Worm (Caenorhabditis elegans) whole organism, L1 larva: ENCODE results near the gene R13A1.3.

Source experiments
- C04F5.9 ChIP-seq: sonication (generic microtip); optimal IDR thresholded peaks from 2 replicates; lab custom pipeline; 2016; ENCODE audit warnings: missing genetic modification characterization, missing compliant biosample characterization
- C16A3.4 ChIP-seq: fragments of 150-350 bp; optimal IDR thresholded peaks from 2 replicates; lab custom pipeline; 2014; ENCODE audit warnings: missing biosample characterization, missing genetic modification characterization
- F16B12.6 ChIP-seq: fragments of 150-350 bp; optimal IDR thresholded peaks from 2 replicates; lab custom pipeline; 2014; ENCODE audit warnings: missing biosample characterization, missing genetic modification characterization
- ama-1 ChIP-seq: fragments of 150-350 bp; optimal IDR thresholded peaks from 2 replicates; lab custom pipeline; 2014
- blmp-1 ChIP-seq: fragments of 150-350 bp; optimal IDR thresholded peaks from 2 replicates; lab custom pipeline; 2014; ENCODE audit warnings: missing biosample characterization, missing genetic modification characterization
- ceh-82 ChIP-seq, 3 experiments: fragments of 150-350 bp in 1 of 3; sonication (generic microtip) in 2 of 3; optimal IDR thresholded peaks; 2 replicates each; lab custom pipeline; 2014 to 2017; ENCODE audit warnings: missing biosample characterization in 3 of 3, missing genetic modification characterization in 3 of 3
- ceh-88 ChIP-seq: fragments of 200-800 bp; sonication (Bioruptor generic); IDR thresholded peaks from 2 replicates; pipeline ENCODE4 v1.3.6; 2022; ENCODE audit warnings: missing genetic modification characterization, missing compliant biosample characterization
- ces-1 ChIP-seq: fragments of 150-350 bp; optimal IDR thresholded peaks from 2 replicates; lab custom pipeline; 2014; ENCODE audit warnings: missing biosample characterization, missing genetic modification reagents, missing genetic modification characterization
- efl-1 ChIP-seq, 4 experiments: fragments of 150-350 bp; optimal IDR thresholded peaks in 3 of 4; peaks in 1 of 4; 1 replicate in 1 of 4; 2 replicates in 3 of 4; lab custom pipeline; 2014; ENCODE audit warnings: missing biosample characterization in 2 of 4, missing genetic modification characterization in 2 of 4, missing genetic modification reagents in 2 of 4
- efl-3 ChIP-seq: fragments of 200-800 bp; sonication (Bioruptor generic); optimal IDR thresholded peaks from 2 replicates; lab custom pipeline; 2018; ENCODE audit warnings: mild to moderate bottlenecking, missing genetic modification characterization, missing compliant biosample characterization
- egl-27 ChIP-seq, 2 experiments: fragments of 150-350 bp in 1 of 2; sonication (generic microtip); optimal IDR thresholded peaks; 3 replicates each; lab custom pipeline; 2017 to 2018; ENCODE audit warnings: missing biosample characterization in 2 of 2, missing genetic modification characterization in 2 of 2, missing genetic modification reagents in 2 of 2
- elt-2 ChIP-seq: sonication (generic microtip); optimal IDR thresholded peaks from 2 replicates; lab custom pipeline; 2016; ENCODE audit warnings: missing genetic modification characterization, mild to moderate bottlenecking, inconsistent platforms, missing compliant biosample characterization, missing genetic modification reagents
- elt-3 ChIP-seq, 6 experiments: fragments of 150-350 bp in 1 of 6; sonication (generic microtip); optimal IDR thresholded peaks; 2 replicates each; lab custom pipeline; 2017 to 2018; ENCODE audit warnings: missing biosample characterization in 6 of 6, missing genetic modification characterization in 6 of 6, inconsistent platforms in 1 of 6
- ets-5 ChIP-seq: fragments of 200-800 bp; sonication (Bioruptor generic); IDR thresholded peaks from 2 replicates; pipeline ENCODE4 v1.3.6; 2022; ENCODE audit warnings: missing genetic modification characterization, missing compliant biosample characterization
- fkh-10 ChIP-seq: sonication (generic microtip); optimal IDR thresholded peaks from 2 replicates; lab custom pipeline; 2017; ENCODE audit warnings: missing biosample characterization, missing genetic modification reagents, missing genetic modification characterization
- fkh-4 ChIP-seq: sonication (generic microtip); optimal IDR thresholded peaks from 2 replicates; lab custom pipeline; 2016; ENCODE audit warnings: missing compliant biosample characterization, missing genetic modification characterization, borderline replicate concordance
- hlh-17 ChIP-seq: fragments of 200-800 bp; sonication (Bioruptor generic); optimal IDR thresholded peaks from 2 replicates; lab custom pipeline; 2018; ENCODE audit warnings: missing genetic modification characterization, mild to moderate bottlenecking, missing compliant biosample characterization, moderate library complexity, borderline replicate concordance
- hlh-4 ChIP-seq: sonication (generic microtip); optimal IDR thresholded peaks from 2 replicates; lab custom pipeline; 2016; ENCODE audit warnings: mild to moderate bottlenecking, missing genetic modification characterization, missing compliant biosample characterization
- irx-1 ChIP-seq: sonication (generic microtip); optimal IDR thresholded peaks from 2 replicates; lab custom pipeline; 2016; ENCODE audit warnings: missing genetic modification characterization, missing compliant biosample characterization
- jun-1 ChIP-seq: fragments of 150-350 bp; optimal IDR thresholded peaks from 2 replicates; lab custom pipeline; 2014; ENCODE audit warnings: missing biosample characterization, missing genetic modification reagents, missing genetic modification characterization
- lin-14 ChIP-seq: fragments of 200-800 bp; sonication (Bioruptor generic); optimal IDR thresholded peaks from 2 replicates; lab custom pipeline; 2018; ENCODE audit warnings: mild to moderate bottlenecking, missing genetic modification characterization, moderate library complexity, missing compliant biosample characterization
- lsy-2 ChIP-seq, 2 experiments: fragments of 150-350 bp; optimal IDR thresholded peaks; 2 replicates each; lab custom pipeline; 2014; ENCODE audit warnings: missing biosample characterization in 2 of 2, missing genetic modification characterization in 2 of 2
- mep-1 ChIP-seq: fragments of 150-350 bp; optimal IDR thresholded peaks from 2 replicates; lab custom pipeline; 2014; ENCODE audit warnings: missing biosample characterization, missing genetic modification characterization
- nhr-11 ChIP-seq: fragments of 150-350 bp; optimal IDR thresholded peaks from 2 replicates; lab custom pipeline; 2014; ENCODE audit warnings: missing biosample characterization, missing genetic modification characterization
- nhr-12 ChIP-seq: sonication (generic microtip); optimal IDR thresholded peaks from 2 replicates; lab custom pipeline; 2017; ENCODE audit warnings: missing biosample characterization, missing genetic modification characterization
- nhr-20 ChIP-seq: sonication (generic microtip); optimal IDR thresholded peaks from 2 replicates; lab custom pipeline; 2016; ENCODE audit warnings: mild to moderate bottlenecking, missing genetic modification characterization, missing compliant biosample characterization
- nhr-28 ChIP-seq: fragments of 150-350 bp; optimal IDR thresholded peaks from 2 replicates; lab custom pipeline; 2014; ENCODE audit warnings: missing biosample characterization, missing genetic modification characterization
- nhr-47 ChIP-seq: sonication (generic microtip); optimal IDR thresholded peaks from 2 replicates; lab custom pipeline; 2016; ENCODE audit warnings: mild to moderate bottlenecking, missing genetic modification characterization, moderate library complexity, missing compliant biosample characterization
- nhr-71 ChIP-seq: sonication (generic microtip); optimal IDR thresholded peaks from 2 replicates; lab custom pipeline; 2016; ENCODE audit warnings: mild to moderate bottlenecking, missing genetic modification characterization, moderate library complexity, missing compliant biosample characterization
- nhr-76 ChIP-seq: sonication (generic microtip); optimal IDR thresholded peaks from 2 replicates; lab custom pipeline; 2017; ENCODE audit warnings: missing biosample characterization, missing genetic modification characterization
- nhr-84 ChIP-seq: sonication (generic microtip); optimal IDR thresholded peaks from 2 replicates; lab custom pipeline; 2017; ENCODE audit warnings: missing biosample characterization, missing genetic modification characterization
- nhr-85 ChIP-seq: sonication (generic microtip); peaks from one replicate; lab custom pipeline; 2016; ENCODE audit warnings: missing genetic modification characterization, inconsistent platforms, missing compliant biosample characterization
- nhr-90 ChIP-seq: sonication (generic microtip); optimal IDR thresholded peaks from 2 replicates; lab custom pipeline; 2016; ENCODE audit warnings: mild to moderate bottlenecking, missing genetic modification characterization, missing compliant biosample characterization; ENCODE audit not compliant: poor library complexity
- pag-3 ChIP-seq: sonication (generic microtip); optimal IDR thresholded peaks from 2 replicates; lab custom pipeline; 2017; ENCODE audit warnings: missing genetic modification characterization, mild to moderate bottlenecking, missing compliant biosample characterization, antibody characterized with exemption, borderline replicate concordance; ENCODE audit not compliant: insufficient read depth
- rnt-1 ChIP-seq: sonication (generic microtip); optimal IDR thresholded peaks from 2 replicates; lab custom pipeline; 2016; ENCODE audit warnings: mild to moderate bottlenecking, missing genetic modification characterization, moderate library complexity, missing compliant biosample characterization
- skn-1 ChIP-seq: fragments of 150-350 bp; optimal IDR thresholded peaks from 2 replicates; lab custom pipeline; 2014; ENCODE audit warnings: missing biosample characterization, missing genetic modification characterization
- snpc-4 ChIP-seq: fragments of 150-350 bp; optimal IDR thresholded peaks from 2 replicates; lab custom pipeline; 2014; ENCODE audit warnings: missing biosample characterization, missing genetic modification characterization
- snu-23 ChIP-seq: sonication (generic microtip); optimal IDR thresholded peaks from 2 replicates; lab custom pipeline; 2016; ENCODE audit warnings: missing genetic modification characterization, missing compliant biosample characterization
- tbx-2 ChIP-seq: sonication (generic microtip); optimal IDR thresholded peaks from 2 replicates; lab custom pipeline; 2016; ENCODE audit warnings: missing genetic modification characterization, missing compliant biosample characterization
- unc-130 ChIP-seq: fragments of 150-350 bp; optimal IDR thresholded peaks from 2 replicates; lab custom pipeline; 2017; ENCODE audit warnings: missing biosample characterization, missing genetic modification characterization, inconsistent platforms
- unc-62 ChIP-seq: fragments of 150-350 bp; optimal IDR thresholded peaks from 2 replicates; lab custom pipeline; 2014; ENCODE audit warnings: missing biosample characterization, missing genetic modification reagents, missing genetic modification characterization
- unc-86 ChIP-seq: sonication (generic microtip); optimal IDR thresholded peaks from 2 replicates; lab custom pipeline; 2016; ENCODE audit warnings: missing genetic modification characterization, missing compliant biosample characterization
- unc-98 ChIP-seq: fragments of 200-800 bp; sonication (Bioruptor generic); IDR thresholded peaks from 2 replicates; pipeline ENCODE4 v1.3.6; 2022; ENCODE audit warnings: missing genetic modification characterization, missing compliant biosample characterization
- xbp-1 ChIP-seq: sonication (generic microtip); optimal IDR thresholded peaks from 2 replicates; lab custom pipeline; 2016; ENCODE audit warnings: missing genetic modification characterization, missing compliant biosample characterization
- zip-4 ChIP-seq: fragments of 200-800 bp; sonication (Bioruptor generic); optimal IDR thresholded peaks from 2 replicates; lab custom pipeline; 2018; ENCODE audit warnings: mild to moderate bottlenecking, missing genetic modification characterization, moderate library complexity, missing compliant biosample characterization
- ztf-11 ChIP-seq, 2 experiments: sonication (generic microtip); optimal IDR thresholded peaks; 2 replicates each; lab custom pipeline; 2016 to 2017; ENCODE audit warnings: missing genetic modification characterization in 2 of 2, missing biosample characterization in 1 of 2, missing compliant biosample characterization in 1 of 2
- ztf-4 ChIP-seq: fragments of 150-350 bp; optimal IDR thresholded peaks from 2 replicates; lab custom pipeline; 2014; ENCODE audit warnings: missing biosample characterization, missing genetic modification characterization

The R13A1.3 gene

DNA sequence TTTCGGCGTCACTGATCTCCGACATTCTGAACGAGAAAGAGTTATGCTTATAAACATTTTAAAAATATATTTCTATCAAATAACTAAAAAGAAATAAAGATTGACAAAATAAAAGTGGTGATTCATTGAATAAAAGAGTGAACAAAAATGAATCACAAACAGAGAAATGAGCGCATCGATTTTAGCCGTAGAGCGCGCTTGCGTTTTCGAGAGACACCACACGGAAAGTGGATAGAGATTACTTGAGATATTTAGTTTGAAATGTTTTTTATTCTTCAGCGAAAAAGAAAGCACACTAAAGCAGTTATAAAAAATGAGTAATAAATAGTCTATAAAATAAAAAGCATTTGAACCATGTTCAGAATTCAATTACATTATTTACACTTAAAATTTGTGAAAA, 26.4 kb downstream of the R13A1.3 start, which contains the start of gene cap-1 (continued):
- no peak for TF ChIP-seq unc-62 (GFP tag; lab: Kevin White, UChicago)
- no peak for TF ChIP-seq zip-4
- no peak for TF ChIP-seq egl-27 (tag; optimal IDR thresholded peaks at IDR 0.05; lab: Kevin White, UChicago)
- peak; percentile 66 for TF ChIP-seq skn-1
- TF ChIP-seq efl-3, result no peak
- TF ChIP-seq unc-130 (tag; lab: Kevin White, UChicago), result peak; percentile 85
- no peak for TF ChIP-seq hlh-4
- TF ChIP-seq fkh-10 (GFP tag; lab: Kevin White, UChicago), result peak; percentile 39
- TF ChIP-seq xbp-1 (tag; lab: Kevin White, UChicago), result peak; percentile 64
- TF ChIP-seq tbx-2 (tag; lab: Kevin White, UChicago), result peak; percentile 53
- TF ChIP-seq hlh-17, result no peak
- no peak for TF ChIP-seq ama-1 (lab: Kevin White, UChicago)
- no peak for TF ChIP-seq nhr-28
- peak; percentile 46 for TF ChIP-seq snpc-4 (tag; lab: Kevin White, UChicago)
- no peak for TF ChIP-seq C04F5.9 (tag; lab: Kevin White, UChicago)
- no peak; the same call in 1 of the 2 replicates for TF ChIP-seq ceh-88
- no peak for TF ChIP-seq nhr-84 (tag; lab: Kevin White, UChicago)
- TF ChIP-seq nhr-71 (tag; lab: Kevin White, UChicago), result peak; percentile 78
- peak; percentile 36 to 85 (median 67) for TF ChIP-seq ceh-82 (tag; optimal IDR thresholded peaks at IDR 0.05; lab: Kevin White, UChicago)
- no peak for TF ChIP-seq ztf-4 (tag; lab: Kevin White, UChicago)
- TF ChIP-seq jun-1 (tag; lab: Kevin White, UChicago), result peak; percentile 20
- no peak for TF ChIP-seq ztf-11 (tag; optimal IDR thresholded peaks at IDR 0.05; lab: Kevin White, UChicago)
- no peak for TF ChIP-seq ets-5 (GFP tag; lab: Robert Waterston, UW)
- peak; percentile 27 for TF ChIP-seq F16B12.6 (tag; lab: Kevin White, UChicago)
- TF ChIP-seq elt-2, result peak; percentile 13
- peak; percentile 62 for TF ChIP-seq nhr-47 (tag; lab: Kevin White, UChicago)

ce11 chrIV:7230935-7231334, 27.1 kb downstream of the R13A1.3 start, which contains the start of gene D2024.4:
Gene D2024.4 (plus strand): TSS chrIV:7231235.
- TF ChIP-seq unc-62 (GFP tag; lab: Kevin White, UChicago) (no peak), efl-1 (optimal IDR thresholded peaks at IDR 0.05; lab: Kevin White, UChicago) (no peak), efl-1 (GFP tag; optimal IDR thresholded peaks at IDR 0.05 in 1 of 2; lab: Kevin White, UChicago) (peak in 1 of 2 experiments; percentile 61)

DNA sequence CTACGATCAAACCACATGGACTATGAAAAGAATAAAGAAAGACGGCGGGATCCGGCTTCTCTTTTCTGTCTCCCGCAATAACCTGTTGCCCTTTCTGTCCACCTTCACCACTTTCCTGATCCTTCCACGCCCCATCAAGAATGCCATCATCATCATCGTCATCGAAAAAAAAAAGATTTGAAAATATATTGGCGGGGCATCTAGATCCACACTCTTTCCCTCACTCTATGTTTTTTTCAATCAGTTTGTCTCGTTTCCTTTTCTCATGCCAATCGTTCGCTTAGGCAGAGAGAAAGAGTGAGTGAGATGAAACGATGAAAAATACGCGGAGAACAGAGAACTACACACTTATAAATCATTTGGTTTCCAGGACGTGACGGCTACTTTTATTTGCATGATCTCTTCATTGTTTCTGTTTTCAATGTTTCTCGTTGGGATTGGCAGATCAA, 29.8 kb downstream of the R13A1.3 start:
- peak; percentile 68 for TF ChIP-seq nhr-85 (tag; lab: Kevin White, UChicago)
- TF ChIP-seq rnt-1 (tag; lab: Kevin White, UChicago), result peak; percentile 28
- no peak for TF ChIP-seq nhr-90 (tag; lab: Kevin White, UChicago)
- no peak for TF ChIP-seq nhr-12 (tag; lab: Kevin White, UChicago)
- TF ChIP-seq snu-23 (GFP tag; lab: Kevin White, UChicago), result peak; percentile 34
- peak; percentile 57 for TF ChIP-seq pag-3
- no peak for TF ChIP-seq xbp-1 (tag; lab: Kevin White, UChicago)
- TF ChIP-seq irx-1 (tag; lab: Kevin White, UChicago), result no peak
- TF ChIP-seq ets-5 (GFP tag; lab: Robert Waterston, UW), result no peak
- no peak for TF ChIP-seq zip-4
- peak; percentile 59 for TF ChIP-seq lin-14 (GFP tag; lab: Kevin White, UChicago)
- TF ChIP-seq lsy-2 (tag; optimal IDR thresholded peaks at IDR 0.05; lab: Kevin White, UChicago), result peak in 1 of 2 experiments; percentile 15
- TF ChIP-seq nhr-76 (tag; lab: Kevin White, UChicago), result no peak
- no peak for TF ChIP-seq unc-86 (tag; lab: Kevin White, UChicago)
- TF ChIP-seq fkh-4 (tag; lab: Kevin White, UChicago), result no peak
- no peak for TF ChIP-seq fkh-10 (GFP tag; lab: Kevin White, UChicago)
- TF ChIP-seq nhr-20, result peak; percentile 17
- no peak for TF ChIP-seq ztf-4 (tag; lab: Kevin White, UChicago)
- TF ChIP-seq C16A3.4 (tag; lab: Kevin White, UChicago), result no peak
- TF ChIP-seq unc-62 (GFP tag; lab: Kevin White, UChicago), result no peak
- TF ChIP-seq nhr-11, result no peak
- peak; percentile 32 for TF ChIP-seq nhr-71 (tag; lab: Kevin White, UChicago)
- peak; percentile 81 for TF ChIP-seq blmp-1 (tag; lab: Kevin White, UChicago)
- TF ChIP-seq ces-1 (GFP tag; lab: Kevin White, UChicago), result no peak
- TF ChIP-seq elt-3 (tag; optimal IDR thresholded peaks at IDR 0.05; lab: Kevin White, UChicago), result peak in 2 of 6 experiments; percentile 3 to 7
- no peak for TF ChIP-seq unc-98 (GFP tag; lab: Robert Waterston, UW)
- TF ChIP-seq mep-1, result peak; percentile 29
